Fruit fly (Drosophila melanogaster) S2 (cell line): ENCODE results near the gene CG6870.

ENCODE experiments used
- CG8478 ChIP-seq: fragments of >200 bp; optimal IDR thresholded peaks from 2 replicates; lab custom pipeline; 2018
- CTCF ChIP-seq, 2 experiments: fragments of >200 bp; optimal IDR thresholded peaks; 2 replicates each; lab custom pipeline; 2018

- TF ChIP-seq CTCF (optimal IDR thresholded peaks at IDR 0.05; lab: Kevin White, UChicago) (no peak), CG8478 (lab: Kevin White, UChicago) (no peak)
Measured at dm6 chr2L:17589115-17589514, 3.0 kb downstream of the CG6870 start, which contains the start of gene Oli.
